Worm (Caenorhabditis elegans): ENCODE data around the gene mct-4.

ce11 chrX:4974486-4974885 is 44.9 kb upstream of the mct-4 start:
- TF ChIP-seq ama-1 (optimal IDR thresholded peaks at IDR 0.05) (no peak), ama-1 (GFP tag; optimal IDR thresholded peaks at IDR 0.05) (no peak), egrh-3 (GFP tag; IDR thresholded peaks at IDR 0.05) (no peak), hlh-26 (GFP tag; conservative IDR thresholded peaks at IDR 0.05) (no peak), K12H6.12 (tag; optimal IDR thresholded peaks at IDR 0.05) (no peak), ccch-3 (GFP tag; optimal IDR thresholded peaks at IDR 0.05) (no peak), F33H1.4 (GFP tag; IDR thresholded peaks at IDR 0.05) (no peak), K11D2.4 (GFP tag; IDR thresholded peaks at IDR 0.05) (no peak), unc-130 (GFP tag; optimal IDR thresholded peaks at IDR 0.05) (no peak), dpl-1 (GFP tag; optimal IDR thresholded peaks at IDR 0.05) (no peak), ceh-40 (GFP tag; IDR thresholded peaks at IDR 0.05) (no peak)

All from whole organism, young adult.